Worm (Caenorhabditis elegans) whole organism, late embryonic: ENCODE data around the gene lron-3.

Experiments
- F13H6.1 ChIP-seq: sonication (generic microtip); optimal IDR thresholded peaks from 2 replicates; lab custom pipeline; 2016; ENCODE audit warnings: missing genetic modification characterization, missing compliant biosample characterization
- K02D7.2 ChIP-seq: sonication (generic microtip); optimal IDR thresholded peaks from 2 replicates; lab custom pipeline; 2017; ENCODE audit warnings: mild to moderate bottlenecking, missing genetic modification characterization, missing compliant biosample characterization
- K09A11.1 ChIP-seq: sonication (generic microtip); optimal IDR thresholded peaks from 2 replicates; lab custom pipeline; 2017; ENCODE audit warnings: antibody characterized with exemption, mild to moderate bottlenecking, missing genetic modification characterization, missing compliant biosample characterization; ENCODE audit not compliant: insufficient read depth
- ama-1 ChIP-seq: fragments of 150-350 bp; optimal IDR thresholded peaks from 2 replicates; lab custom pipeline; 2014
- ceh-18 ChIP-seq: sonication (generic microtip); optimal IDR thresholded peaks from 2 replicates; lab custom pipeline; 2016; ENCODE audit warnings: missing genetic modification characterization, missing compliant biosample characterization
- ceh-19 ChIP-seq: fragments of 200-800 bp; sonication (Bioruptor generic); optimal IDR thresholded peaks from 2 replicates; lab custom pipeline; 2018; ENCODE audit warnings: mild to moderate bottlenecking, missing genetic modification characterization, missing compliant biosample characterization
- ceh-2 ChIP-seq: sonication (generic microtip); optimal IDR thresholded peaks from 2 replicates; lab custom pipeline; 2016; ENCODE audit warnings: missing genotype, missing genetic modification characterization, missing compliant biosample characterization
- ceh-22 ChIP-seq: sonication (generic microtip); optimal IDR thresholded peaks from 2 replicates; lab custom pipeline; 2017; ENCODE audit warnings: missing biosample characterization, missing genetic modification characterization
- ceh-30 ChIP-seq: fragments of 150-350 bp; optimal IDR thresholded peaks from 2 replicates; lab custom pipeline; 2014; ENCODE audit warnings: missing biosample characterization, missing genetic modification characterization
- ceh-31 ChIP-seq: sonication (generic microtip); optimal IDR thresholded peaks from 2 replicates; lab custom pipeline; 2016; ENCODE audit warnings: missing genetic modification characterization, missing compliant biosample characterization
- ceh-34 ChIP-seq: sonication (generic microtip); optimal IDR thresholded peaks from 2 replicates; lab custom pipeline; 2016; ENCODE audit warnings: mild to moderate bottlenecking, missing genetic modification characterization, missing compliant biosample characterization
- ceh-48 ChIP-seq: sonication (generic microtip); optimal IDR thresholded peaks from 2 replicates; lab custom pipeline; 2016; ENCODE audit warnings: missing genetic modification characterization, inconsistent platforms, missing compliant biosample characterization
- ceh-6 ChIP-seq: fragments of 200-800 bp; sonication (Bioruptor generic); optimal IDR thresholded peaks from 2 replicates; lab custom pipeline; 2018; ENCODE audit warnings: mild to moderate bottlenecking, missing genetic modification characterization, missing compliant biosample characterization
- ceh-9 ChIP-seq: sonication (generic microtip); optimal IDR thresholded peaks from 2 replicates; lab custom pipeline; 2016; ENCODE audit warnings: mild to moderate bottlenecking, missing genetic modification characterization, inconsistent platforms, missing compliant biosample characterization
- che-1 ChIP-seq: sonication (generic microtip); optimal IDR thresholded peaks from 2 replicates; lab custom pipeline; 2016; ENCODE audit warnings: mild to moderate bottlenecking, missing genetic modification characterization, missing compliant biosample characterization
- dve-1 ChIP-seq: sonication (generic microtip); optimal IDR thresholded peaks from 2 replicates; lab custom pipeline; 2017; ENCODE audit warnings: antibody characterized with exemption, mild to moderate bottlenecking, missing genetic modification characterization, missing compliant biosample characterization
- ets-4 ChIP-seq: sonication (generic microtip); optimal IDR thresholded peaks from 2 replicates; lab custom pipeline; 2016; ENCODE audit warnings: missing genetic modification characterization, missing compliant biosample characterization
- fax-1 ChIP-seq: sonication (generic microtip); optimal IDR thresholded peaks from 2 replicates; lab custom pipeline; 2016; ENCODE audit warnings: missing genotype, missing genetic modification characterization, missing compliant biosample characterization
- fkh-6 ChIP-seq: sonication (generic microtip); optimal IDR thresholded peaks from 2 replicates; lab custom pipeline; 2016; ENCODE audit warnings: missing genetic modification characterization, missing compliant biosample characterization
- hlh-13 ChIP-seq: fragments of 200-800 bp; sonication (Bioruptor generic); optimal IDR thresholded peaks from 2 replicates; lab custom pipeline; 2018; ENCODE audit warnings: mild to moderate bottlenecking, missing genetic modification characterization, missing compliant biosample characterization
- hlh-6 ChIP-seq: sonication (generic microtip); optimal IDR thresholded peaks from 2 replicates; lab custom pipeline; 2016; ENCODE audit warnings: missing genotype, missing genetic modification characterization, missing compliant biosample characterization
- lim-6 ChIP-seq: sonication (generic microtip); optimal IDR thresholded peaks from 2 replicates; lab custom pipeline; 2016; ENCODE audit warnings: missing genetic modification characterization, missing compliant biosample characterization
- madf-2 ChIP-seq: sonication (generic microtip); optimal IDR thresholded peaks from 2 replicates; lab custom pipeline; 2017; ENCODE audit warnings: missing genetic modification characterization, missing compliant biosample characterization
- odd-2 ChIP-seq: sonication (generic microtip); optimal IDR thresholded peaks from 2 replicates; lab custom pipeline; 2017; ENCODE audit warnings: antibody characterized with exemption, mild to moderate bottlenecking, missing genetic modification characterization, missing compliant biosample characterization
- pag-3 ChIP-seq: sonication (generic microtip); optimal IDR thresholded peaks from 2 replicates; lab custom pipeline; 2016; ENCODE audit warnings: missing compliant biosample characterization, missing genetic modification characterization, borderline replicate concordance
- pat-9 ChIP-seq: fragments of 200-800 bp; sonication (Bioruptor generic); optimal IDR thresholded peaks from 2 replicates; lab custom pipeline; 2018; ENCODE audit warnings: mild to moderate bottlenecking, missing genetic modification characterization, moderate library complexity, missing compliant biosample characterization
- pha-2 ChIP-seq: sonication (generic microtip); optimal IDR thresholded peaks from 2 replicates; lab custom pipeline; 2017; ENCODE audit warnings: mild to moderate bottlenecking, missing genetic modification characterization, missing compliant biosample characterization
- pha-4 ChIP-seq: fragments of 150-350 bp; optimal IDR thresholded peaks from 2 replicates; lab custom pipeline; 2018; ENCODE audit warnings: missing biosample characterization, missing genetic modification reagents, missing genetic modification characterization
- pqm-1 ChIP-seq: sonication (generic microtip); optimal IDR thresholded peaks from 2 replicates; lab custom pipeline; 2016; ENCODE audit warnings: missing genetic modification characterization, missing compliant biosample characterization
- sdc-2 ChIP-seq: sonication (generic microtip); optimal IDR thresholded peaks from 2 replicates; lab custom pipeline; 2016; ENCODE audit warnings: missing genotype, missing genetic modification characterization, missing compliant biosample characterization
- sox-2 ChIP-seq: fragments of 200-800 bp; sonication (Bioruptor generic); IDR thresholded peaks from 2 replicates; pipeline ENCODE4 v1.3.6; 2022; ENCODE audit warnings: missing genetic modification reagents, missing genetic modification characterization, missing compliant biosample characterization
- sox-4 ChIP-seq: sonication (generic microtip); optimal IDR thresholded peaks from 2 replicates; lab custom pipeline; 2017; ENCODE audit warnings: mild to moderate bottlenecking, missing genetic modification characterization, inconsistent platforms, missing compliant biosample characterization
- tbx-2 ChIP-seq: sonication (generic microtip); optimal IDR thresholded peaks from 2 replicates; lab custom pipeline; 2016; ENCODE audit warnings: missing genetic modification characterization, missing compliant biosample characterization
- tbx-7 ChIP-seq: sonication (generic microtip); optimal IDR thresholded peaks from 2 replicates; lab custom pipeline; 2016; ENCODE audit warnings: missing genotype, missing genetic modification characterization, missing compliant biosample characterization
- unc-3 ChIP-seq, 2 experiments: fragments of 200-800 bp in 1 of 2; sonication (Bioruptor generic) in 1 of 2; sonication (generic microtip) in 1 of 2; conservative IDR thresholded peaks in 1 of 2; optimal IDR thresholded peaks in 1 of 2; 2 replicates each; pipeline versions ENCODE4 v1.3.6 to Lab custom; 2016 to 2022; ENCODE audit warnings: missing compliant biosample characterization in 2 of 2, missing genetic modification characterization in 2 of 2, missing genetic modification reagents in 1 of 2
- unc-42 ChIP-seq: sonication (generic microtip); optimal IDR thresholded peaks from 2 replicates; lab custom pipeline; 2016; ENCODE audit warnings: missing genotype, missing genetic modification characterization, missing compliant biosample characterization
- unc-55 ChIP-seq: sonication (generic microtip); optimal IDR thresholded peaks from 2 replicates; lab custom pipeline; 2017; ENCODE audit warnings: missing biosample characterization, missing genetic modification reagents, missing genetic modification characterization

The lron-3 gene

ce11 chrX:15566640-15567039, 8.9 kb upstream of the lron-3 start (continued):
- TF ChIP-seq ceh-19 (GFP tag; lab: Kevin White, UChicago) = peak; percentile 5
- TF ChIP-seq ceh-6 = no peak
- TF ChIP-seq unc-42 (tag; lab: Kevin White, UChicago) = peak; percentile 51
- no peak for TF ChIP-seq tbx-7 (tag; lab: Kevin White, UChicago)
- TF ChIP-seq ceh-48 (tag; lab: Kevin White, UChicago) = peak; percentile 86
- peak; percentile 68 for TF ChIP-seq tbx-2 (tag; lab: Kevin White, UChicago)
- TF ChIP-seq ceh-34 (tag; lab: Kevin White, UChicago) = peak; percentile 12
- TF ChIP-seq ceh-30 (tag; lab: Kevin White, UChicago) = no peak
- TF ChIP-seq unc-3 (GFP tag; conservative IDR thresholded peaks at IDR 0.05; lab: Robert Waterston, UW) = no peak; the same call in 1 of the 2 replicates
- TF ChIP-seq unc-3 (tag; optimal IDR thresholded peaks at IDR 0.05; lab: Kevin White, UChicago) = peak; percentile 15

DNA sequence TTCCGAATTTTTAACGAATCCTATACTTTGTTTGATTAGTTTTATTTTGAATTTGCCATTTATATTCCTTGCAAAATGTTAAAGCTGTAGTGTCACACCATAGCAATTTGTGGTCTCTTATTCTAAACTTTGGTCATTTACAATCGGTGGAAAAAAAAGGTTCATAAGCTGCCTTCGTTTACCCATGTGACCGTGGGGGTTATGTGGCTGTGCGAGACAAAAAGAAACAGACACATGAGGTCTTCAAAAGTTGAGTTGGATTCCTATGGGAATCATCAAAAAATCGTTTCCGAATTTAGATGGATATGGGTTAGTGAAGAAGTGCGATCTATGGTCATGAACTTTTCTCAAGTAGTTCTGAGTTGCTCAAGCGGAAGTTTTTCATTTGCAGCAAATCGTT, 6.6 kb upstream of the lron-3 start:
- TF ChIP-seq ceh-22 (tag; lab: Kevin White, UChicago) (no peak), madf-2 (tag; lab: Kevin White, UChicago) (no peak), hlh-13 (GFP tag; lab: Kevin White, UChicago) (no peak), ceh-18 (no peak), ceh-31 (no peak), ets-4 (tag; lab: Kevin White, UChicago) (no peak), K09A11.1 (no peak), unc-55 (GFP tag; lab: Kevin White, UChicago) (no peak), che-1 (tag; lab: Kevin White, UChicago) (no peak), hlh-6 (tag; lab: Kevin White, UChicago) (no peak), K02D7.2 (no peak), dve-1 (no peak), pha-4 (tag; lab: Kevin White, UChicago) (no peak), ama-1 (lab: Kevin White, UChicago) (no peak), fkh-6 (tag; lab: Kevin White, UChicago) (no peak), pqm-1 (no peak), sdc-2 (tag; lab: Kevin White, UChicago) (no peak)

- TF ChIP-seq sox-2 = no peak
- no peak for TF ChIP-seq ceh-22 (tag; lab: Kevin White, UChicago)
- TF ChIP-seq tbx-2 (tag; lab: Kevin White, UChicago) = no peak
- TF ChIP-seq sdc-2 (tag; lab: Kevin White, UChicago) = no peak
- no peak for TF ChIP-seq pag-3
- TF ChIP-seq ceh-9 (tag; lab: Kevin White, UChicago) = no peak
- TF ChIP-seq odd-2 (tag; lab: Kevin White, UChicago) = no peak
- TF ChIP-seq K02D7.2 = no peak
- TF ChIP-seq K09A11.1 = no peak
- no peak for TF ChIP-seq unc-3 (GFP tag; conservative IDR thresholded peaks at IDR 0.05; lab: Robert Waterston, UW)
- no peak for TF ChIP-seq unc-3 (tag; optimal IDR thresholded peaks at IDR 0.05; lab: Kevin White, UChicago)
- no peak for TF ChIP-seq ceh-48 (tag; lab: Kevin White, UChicago)
- no peak for TF ChIP-seq ceh-2 (tag; lab: Kevin White, UChicago)
- TF ChIP-seq che-1 (tag; lab: Kevin White, UChicago) = no peak
- TF ChIP-seq, all 69 proteins: peak for 0
These were observed 1.7 kb upstream of the lron-3 start for ce11 chrX:15559473-15559872.

DNA sequence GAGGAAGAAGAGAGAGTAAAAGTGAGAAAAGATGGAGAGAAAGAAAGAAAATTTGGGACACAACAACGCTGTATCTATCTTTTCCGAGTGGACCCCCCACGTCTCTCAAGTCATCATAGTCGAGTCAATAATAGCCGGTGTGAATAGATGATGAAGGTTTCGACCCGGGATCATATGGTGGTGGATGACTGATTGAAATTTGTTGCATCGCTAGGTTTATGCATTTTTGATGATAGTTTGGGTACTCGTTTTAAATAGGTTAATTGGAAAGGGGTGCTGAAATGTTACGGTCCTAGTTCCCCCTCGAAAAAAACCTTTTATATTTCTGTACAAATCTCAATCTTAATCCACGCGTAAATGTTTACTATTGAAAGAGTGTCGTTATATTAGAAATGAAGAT, 2.2 kb downstream of the lron-3 start:
- TF ChIP-seq pha-2 (tag; lab: Kevin White, UChicago) (no peak), ceh-22 (tag; lab: Kevin White, UChicago) (no peak), fax-1 (no peak)

- TF ChIP-seq F13H6.1 (tag; lab: Kevin White, UChicago) = no peak
- TF ChIP-seq pqm-1 = no peak
- no peak for TF ChIP-seq sox-4 (tag; lab: Kevin White, UChicago)
- no peak for TF ChIP-seq lim-6
- no peak for TF ChIP-seq pat-9 (tag; lab: Kevin White, UChicago)
- no peak for TF ChIP-seq sdc-2 (tag; lab: Kevin White, UChicago)
- no peak for TF ChIP-seq ceh-18
These were observed 2.8 kb downstream of the lron-3 start for ce11 chrX:15554910-15555309.
